Worm (Caenorhabditis elegans) whole organism, young adult: ENCODE results near the gene cwp-1.

Experiments used
- F10E7.11 ChIP-seq: sonication (generic microtip); optimal IDR thresholded peaks from 2 replicates; lab custom pipeline; 2017; ENCODE audit warnings: mild to moderate bottlenecking, missing genetic modification characterization, moderate library complexity, missing compliant biosample characterization
- F39B2.1 ChIP-seq: fragments of 200-800 bp; sonication (Bioruptor generic); IDR thresholded peaks from 2 replicates; pipeline ENCODE4 v1.3.6; 2022; ENCODE audit warnings: missing genetic modification reagents, missing genetic modification characterization, missing compliant biosample characterization
- F52B5.7 ChIP-seq: sonication (generic microtip); optimal IDR thresholded peaks from 2 replicates; lab custom pipeline; 2016; ENCODE audit warnings: mild to moderate bottlenecking, missing genetic modification characterization, missing compliant biosample characterization
- F55B11.4 ChIP-seq: sonication (generic microtip); optimal IDR thresholded peaks from 2 replicates; lab custom pipeline; 2016; ENCODE audit warnings: missing compliant biosample characterization, missing genetic modification characterization, borderline replicate concordance; ENCODE audit not compliant: insufficient read depth
- F57A8.1 ChIP-seq: fragments of 200-800 bp; sonication (Bioruptor generic); optimal IDR thresholded peaks from 2 replicates; lab custom pipeline; 2018; ENCODE audit warnings: mild to moderate bottlenecking, missing genetic modification characterization, moderate library complexity, missing compliant biosample characterization
- F57C9.4 ChIP-seq: sonication (generic microtip); optimal IDR thresholded peaks from 2 replicates; lab custom pipeline; 2017; ENCODE audit warnings: mild to moderate bottlenecking, missing genetic modification characterization, missing compliant biosample characterization
- T26A5.8 ChIP-seq: sonication (generic microtip); optimal IDR thresholded peaks from 2 replicates; lab custom pipeline; 2016; ENCODE audit warnings: missing genetic modification characterization, missing compliant biosample characterization
- Y79H2A.3 ChIP-seq: fragments of 200-800 bp; sonication (Bioruptor generic); conservative IDR thresholded peaks from 2 replicates; pipeline ENCODE4 v1.3.6; 2022; ENCODE audit warnings: missing genetic modification reagents, missing genetic modification characterization, missing compliant biosample characterization
- ZK185.1 ChIP-seq: sonication (generic microtip); optimal IDR thresholded peaks from 2 replicates; lab custom pipeline; 2016; ENCODE audit warnings: mild to moderate bottlenecking, missing genetic modification characterization, missing compliant biosample characterization; ENCODE audit not compliant: poor library complexity, severe bottlenecking
- akir-1 ChIP-seq: fragments of 200-800 bp; sonication (Bioruptor generic); optimal IDR thresholded peaks from 2 replicates; lab custom pipeline; 2018; ENCODE audit warnings: mild to moderate bottlenecking, missing genetic modification characterization, moderate library complexity, missing compliant biosample characterization
- ama-1 ChIP-seq, 3 experiments: fragments of 150-350 bp in 1 of 3; sonication (generic microtip) in 2 of 3; optimal IDR thresholded peaks; 2 replicates each; lab custom pipeline; 2014 to 2018; ENCODE audit warnings: missing biosample characterization in 2 of 3, missing genetic modification characterization in 2 of 3, missing genetic modification reagents in 2 of 3
- bed-2 ChIP-seq: fragments of 200-800 bp; sonication (Bioruptor generic); IDR thresholded peaks from 2 replicates; pipeline ENCODE4 v1.3.6; 2022; ENCODE audit warnings: missing genetic modification reagents, missing genetic modification characterization, missing compliant biosample characterization
- cebp-2 ChIP-seq: fragments of 200-800 bp; sonication (Bioruptor generic); IDR thresholded peaks from 2 replicates; pipeline ENCODE4 v1.3.6; 2022; ENCODE audit warnings: missing genetic modification characterization, missing compliant biosample characterization
- ceh-100 ChIP-seq: fragments of 200-800 bp; sonication (Bioruptor generic); IDR thresholded peaks from 2 replicates; pipeline ENCODE4 v1.3.6; 2022; ENCODE audit warnings: missing genetic modification reagents, missing genetic modification characterization, missing compliant biosample characterization
- ceh-27 ChIP-seq: fragments of 200-800 bp; sonication (Bioruptor generic); optimal IDR thresholded peaks from 2 replicates; lab custom pipeline; 2018; ENCODE audit warnings: mild to moderate bottlenecking, missing genetic modification characterization, moderate library complexity, missing compliant biosample characterization
- die-1 ChIP-seq: sonication (generic microtip); optimal IDR thresholded peaks from 2 replicates; lab custom pipeline; 2016; ENCODE audit warnings: missing genotype, mild to moderate bottlenecking, missing genetic modification characterization, missing compliant biosample characterization
- ekl-4 ChIP-seq: fragments of 200-800 bp; sonication (Bioruptor generic); IDR thresholded peaks from 2 replicates; pipeline ENCODE4 v1.3.6; 2022; ENCODE audit warnings: missing genetic modification reagents, missing genetic modification characterization, missing compliant biosample characterization
- gei-17 ChIP-seq: fragments of 200-800 bp; sonication (Bioruptor generic); optimal IDR thresholded peaks from 2 replicates; lab custom pipeline; 2018; ENCODE audit warnings: mild to moderate bottlenecking, missing genetic modification characterization, missing compliant biosample characterization
- hlh-26 ChIP-seq: fragments of 200-800 bp; sonication (Bioruptor generic); conservative IDR thresholded peaks from 2 replicates; pipeline ENCODE4 v1.3.6; 2022; ENCODE audit warnings: missing genetic modification reagents, missing genetic modification characterization, missing compliant biosample characterization
- hmg-1.2 ChIP-seq: fragments of 200-800 bp; sonication (Bioruptor generic); IDR thresholded peaks from 2 replicates; pipeline ENCODE4 v1.3.6; 2022; ENCODE audit warnings: missing genetic modification reagents, missing genetic modification characterization, missing compliant biosample characterization
- lin-26 ChIP-seq: fragments of 200-800 bp; sonication (Bioruptor generic); IDR thresholded peaks from 2 replicates; pipeline ENCODE4 v1.3.6; 2022; ENCODE audit warnings: missing genetic modification reagents, missing genetic modification characterization, missing compliant biosample characterization
- lin-35 ChIP-seq, 3 experiments: fragments of 150-350 bp in 2 of 3; sonication (generic microtip) in 1 of 3; optimal IDR thresholded peaks; 2 replicates each; lab custom pipeline; 2014 to 2018; ENCODE audit warnings: missing biosample characterization in 3 of 3, missing genetic modification characterization in 3 of 3, missing genetic modification reagents in 3 of 3
- lir-1 ChIP-seq: fragments of 200-800 bp; sonication (Bioruptor generic); conservative IDR thresholded peaks from 2 replicates; pipeline ENCODE4 v1.3.6; 2022; ENCODE audit warnings: missing genetic modification reagents, missing genetic modification characterization, missing compliant biosample characterization
- lsl-1 ChIP-seq: fragments of 200-800 bp; sonication (Bioruptor generic); optimal IDR thresholded peaks from 2 replicates; lab custom pipeline; 2018; ENCODE audit warnings: mild to moderate bottlenecking, missing genetic modification characterization, moderate library complexity, missing compliant biosample characterization
- lsy-27 ChIP-seq: sonication (generic microtip); optimal IDR thresholded peaks from 2 replicates; lab custom pipeline; 2017; ENCODE audit warnings: missing genetic modification characterization, mild to moderate bottlenecking, missing compliant biosample characterization, antibody characterized with exemption, missing genotype, borderline replicate concordance; ENCODE audit not compliant: insufficient read depth
- madf-10 ChIP-seq: sonication (generic microtip); optimal IDR thresholded peaks from 2 replicates; lab custom pipeline; 2016; ENCODE audit warnings: mild to moderate bottlenecking, missing genetic modification characterization, missing compliant biosample characterization
- mcd-1 ChIP-seq: fragments of 200-800 bp; sonication (Bioruptor generic); IDR thresholded peaks from 2 replicates; pipeline ENCODE4 v1.3.6; 2022; ENCODE audit warnings: missing genetic modification reagents, missing genetic modification characterization, missing compliant biosample characterization
- mes-4 ChIP-seq: sonication (generic microtip); optimal IDR thresholded peaks from 2 replicates; lab custom pipeline; 2016; ENCODE audit warnings: missing genotype, missing genetic modification characterization, missing compliant biosample characterization
- nfyb-1 ChIP-seq: fragments of 200-800 bp; sonication (Bioruptor generic); IDR thresholded peaks from 2 replicates; pipeline ENCODE4 v1.3.6; 2022; ENCODE audit warnings: missing genetic modification reagents, missing genetic modification characterization, missing compliant biosample characterization
- nhr-80 ChIP-seq: sonication (generic microtip); optimal IDR thresholded peaks from 2 replicates; lab custom pipeline; 2016; ENCODE audit warnings: missing genetic modification characterization, missing compliant biosample characterization
- nhr-90 ChIP-seq: sonication (generic microtip); optimal IDR thresholded peaks from 2 replicates; lab custom pipeline; 2016; ENCODE audit warnings: missing genotype, mild to moderate bottlenecking, missing genetic modification characterization, missing compliant biosample characterization
- pha-4 ChIP-seq: fragments of 150-350 bp; sonication (generic microtip); optimal IDR thresholded peaks from 2 replicates; lab custom pipeline; 2014; ENCODE audit warnings: missing biosample characterization, missing genetic modification reagents, missing genetic modification characterization
- rpc-1 ChIP-seq, 2 experiments: fragments of 150-350 bp in 1 of 2; sonication (generic microtip) in 1 of 2; optimal IDR thresholded peaks; 2 replicates each; lab custom pipeline; 2014 to 2018; ENCODE audit warnings: missing biosample characterization in 1 of 2, missing genetic modification characterization in 1 of 2, missing genetic modification reagents in 1 of 2, missing genotype in 1 of 2
- tbx-9 ChIP-seq: sonication (generic microtip); optimal IDR thresholded peaks from 2 replicates; lab custom pipeline; 2016; ENCODE audit warnings: borderline replicate concordance, missing genetic modification characterization, inconsistent platforms, missing compliant biosample characterization
- unc-62 ChIP-seq: fragments of 150-350 bp; optimal IDR thresholded peaks from 2 replicates; lab custom pipeline; 2014; ENCODE audit warnings: missing biosample characterization, missing genetic modification reagents, missing genetic modification characterization
- ztf-22 ChIP-seq: fragments of 200-800 bp; sonication (Bioruptor generic); optimal IDR thresholded peaks from 2 replicates; lab custom pipeline; 2018; ENCODE audit warnings: mild to moderate bottlenecking, missing genetic modification characterization, moderate library complexity, missing compliant biosample characterization
- ztf-25 ChIP-seq: fragments of 200-800 bp; sonication (Bioruptor generic); IDR thresholded peaks from 2 replicates; pipeline ENCODE4 v1.3.6; 2022; ENCODE audit warnings: missing genetic modification reagents, missing genetic modification characterization, missing compliant biosample characterization
- ztf-3 ChIP-seq: fragments of 200-800 bp; sonication (Bioruptor generic); optimal IDR thresholded peaks from 2 replicates; lab custom pipeline; 2018; ENCODE audit warnings: mild to moderate bottlenecking, missing genetic modification characterization, missing compliant biosample characterization

Gene cwp-1

ce11 chrV:4864330-4864729 lies 23.3 kb upstream of the cwp-1 start (continued):
- TF ChIP-seq akir-1, result no peak
- TF ChIP-seq Y79H2A.3 (GFP tag; lab: Robert Waterston, UW), result no peak

ce11 chrV:4862737-4863136 lies 21.7 kb upstream of the cwp-1 start, which contains the start of gene C37H5.13:
Gene C37H5.13 (minus strand): TSS chrV:4862965.
- TF ChIP-seq nhr-80 (peak; percentile 22), pha-4 (tag; lab: Kevin White, UChicago) (peak; percentile 11), ztf-3 (GFP tag; lab: Kevin White, UChicago) (no peak), hlh-26 (GFP tag; lab: Robert Waterston, UW) (no peak)

- peak in 1 of 3 experiments; percentile 11 for TF ChIP-seq lin-35 (GFP tag; optimal IDR thresholded peaks at IDR 0.05; lab: Kevin White, UChicago)
- peak; percentile 40; the same call in 1 of the 2 replicates for TF ChIP-seq hmg-1.2 (GFP tag; lab: Robert Waterston, UW)
- TF ChIP-seq ZK185.1, result no peak
Observed at ce11 chrV:4860525-4860924, 19.4 kb upstream of the cwp-1 start.

- TF ChIP-seq lin-26, result no peak
- TF ChIP-seq ztf-25 (GFP tag; lab: Robert Waterston, UW), result no peak
Observed at ce11 chrV:4857561-4857960, 16.5 kb upstream of the cwp-1 start.

- TF ChIP-seq F39B2.1 (GFP tag; lab: Robert Waterston, UW) (no peak), bed-2 (GFP tag; lab: Robert Waterston, UW) (no peak), T26A5.8 (tag; lab: Kevin White, UChicago) (no peak), mcd-1 (GFP tag; lab: Robert Waterston, UW) (no peak), F55B11.4 (tag; lab: Kevin White, UChicago) (no peak)
Observed at ce11 chrV:4851969-4852368, 10.9 kb upstream of the cwp-1 start.

ce11 chrV:4851138-4851537 lies 10.1 kb upstream of the cwp-1 start, which contains the start of gene nex-4:
Gene nex-4 (plus strand): TSS chrV:4851438.
- TF ChIP-seq nhr-90 (tag; lab: Kevin White, UChicago) (no peak), F52B5.7 (tag; lab: Kevin White, UChicago) (no peak), F57A8.1 (GFP tag; lab: Kevin White, UChicago) (no peak), mes-4 (tag; lab: Kevin White, UChicago) (no peak), unc-62 (no peak), ekl-4 (GFP tag; lab: Robert Waterston, UW) (no peak), nfyb-1 (GFP tag; lab: Robert Waterston, UW) (no peak), ama-1 (optimal IDR thresholded peaks at IDR 0.05; lab: Kevin White, UChicago) (no peak), ama-1 (GFP tag; optimal IDR thresholded peaks at IDR 0.05; lab: Kevin White, UChicago) (no peak), ztf-22 (GFP tag; lab: Kevin White, UChicago) (no peak), ceh-100 (GFP tag; lab: Robert Waterston, UW) (no peak), bed-2 (GFP tag; lab: Robert Waterston, UW) (no peak), rpc-1 (optimal IDR thresholded peaks at IDR 0.05; lab: Kevin White, UChicago) (no peak), rpc-1 (tag; optimal IDR thresholded peaks at IDR 0.05; lab: Kevin White, UChicago) (no peak)

- TF ChIP-seq ztf-22 (GFP tag; lab: Kevin White, UChicago) (no peak), lir-1 (GFP tag; lab: Robert Waterston, UW) (no peak), ekl-4 (GFP tag; lab: Robert Waterston, UW) (no peak), lsy-27 (no peak), ztf-3 (GFP tag; lab: Kevin White, UChicago) (no peak), lsl-1 (GFP tag; lab: Kevin White, UChicago) (no peak), die-1 (tag; lab: Kevin White, UChicago) (no peak), F10E7.11 (tag; lab: Kevin White, UChicago) (no peak), F57C9.4 (no peak), gei-17 (GFP tag; lab: Kevin White, UChicago) (no peak), madf-10 (tag; lab: Kevin White, UChicago) (no peak), tbx-9 (tag; lab: Kevin White, UChicago) (no peak), ceh-27 (GFP tag; lab: Kevin White, UChicago) (no peak), cebp-2 (GFP tag; lab: Robert Waterston, UW) (no peak)
Observed at ce11 chrV:4850446-4850845, 9.4 kb upstream of the cwp-1 start.
